Fruit fly (Drosophila melanogaster) whole organism, prepupa: ENCODE results near the gene CG3285.

Experiments used
- Blimp-1 ChIP-seq: fragments of 200-800 bp; sonication (Bioruptor generic); optimal IDR thresholded peaks from 3 replicates; lab custom pipeline; 2017; ENCODE audit warnings: missing biosample characterization, missing genetic modification characterization, mild to moderate bottlenecking, moderate library complexity, missing genetic modification reagents
- CG10669 ChIP-seq: fragments of 200-800 bp; sonication (Bioruptor generic); optimal IDR thresholded peaks from 3 replicates; lab custom pipeline; 2018; ENCODE audit warnings: missing biosample characterization, mild to moderate bottlenecking, missing genetic modification characterization, moderate library complexity
- CG11294 ChIP-seq: fragments of 200-800 bp; sonication (Bioruptor generic); IDR thresholded peaks from 2 replicates; pipeline ENCODE4 v1.3.6; 2022; ENCODE audit warnings: missing biosample characterization, missing genetic modification characterization
- CG15336 ChIP-seq: fragments of 200-800 bp; sonication (Bioruptor generic); IDR thresholded peaks from 2 replicates; pipeline ENCODE4 v1.3.6; 2022; ENCODE audit warnings: missing biosample characterization, missing genetic modification characterization
- CG1621 ChIP-seq: fragments of 200-800 bp; sonication (Bioruptor generic); optimal IDR thresholded peaks from 3 replicates; lab custom pipeline; 2018; ENCODE audit warnings: missing biosample characterization, mild to moderate bottlenecking, missing genetic modification characterization
- CG16779 ChIP-seq: fragments of 200-800 bp; sonication (Bioruptor generic); optimal IDR thresholded peaks from 3 replicates; lab custom pipeline; 2017; ENCODE audit warnings: missing biosample characterization, mild to moderate bottlenecking, missing genetic modification characterization
- CG3032 ChIP-seq: fragments of 200-800 bp; optimal IDR thresholded peaks from 2 replicates; lab custom pipeline; 2019; ENCODE audit warnings: missing biosample characterization, mild to moderate bottlenecking, missing genetic modification characterization, moderate library complexity
- CG32006 ChIP-seq: fragments of 200-800 bp; sonication (Bioruptor generic); optimal IDR thresholded peaks from 3 replicates; lab custom pipeline; 2017; ENCODE audit warnings: missing biosample characterization, mild to moderate bottlenecking, missing genetic modification characterization
- CG3919 ChIP-seq: fragments of 200-800 bp; sonication (Bioruptor generic); optimal IDR thresholded peaks from 3 replicates; lab custom pipeline; 2016; ENCODE audit warnings: missing biosample characterization, missing genetic modification characterization
- CG4318 ChIP-seq: fragments of 200-800 bp; sonication (Bioruptor generic); optimal IDR thresholded peaks from 3 replicates; lab custom pipeline; 2017; ENCODE audit warnings: missing biosample characterization, mild to moderate bottlenecking, missing genetic modification characterization
- CG6163 ChIP-seq: fragments of 200-800 bp; sonication (Bioruptor generic); IDR thresholded peaks from 3 replicates; pipeline ENCODE4 v1.3.6; 2022; ENCODE audit warnings: missing biosample characterization, missing genetic modification characterization
- CG6276 ChIP-seq: fragments of 200-800 bp; sonication (Bioruptor generic); optimal IDR thresholded peaks from 2 replicates; lab custom pipeline; 2017; ENCODE audit warnings: missing biosample characterization, mild to moderate bottlenecking, missing genetic modification characterization
- CG6792 ChIP-seq: fragments of 200-800 bp; sonication (Bioruptor generic); optimal IDR thresholded peaks from 3 replicates; lab custom pipeline; 2016; ENCODE audit warnings: missing biosample characterization, missing genetic modification characterization
- CG6854 ChIP-seq: fragments of 200-800 bp; sonication (Bioruptor generic); optimal IDR thresholded peaks from 2 replicates; lab custom pipeline; 2017; ENCODE audit warnings: missing biosample characterization, mild to moderate bottlenecking, missing genetic modification characterization
- CG7368 ChIP-seq: fragments of 200-800 bp; sonication (Bioruptor generic); optimal IDR thresholded peaks from 3 replicates; lab custom pipeline; 2016; ENCODE audit warnings: missing biosample characterization, missing genetic modification characterization
- CG8119 ChIP-seq: fragments of 200-800 bp; sonication (Bioruptor generic); IDR thresholded peaks from 3 replicates; pipeline ENCODE4 v1.3.6; 2022; ENCODE audit warnings: missing biosample characterization, missing genetic modification characterization
- CG9139 ChIP-seq: fragments of 200-800 bp; sonication (Bioruptor generic); optimal IDR thresholded peaks from 3 replicates; lab custom pipeline; 2017; ENCODE audit warnings: missing biosample characterization, mild to moderate bottlenecking, missing genetic modification characterization
- Eip75B ChIP-seq: fragments of 200-800 bp; sonication (Bioruptor generic); optimal IDR thresholded peaks from 3 replicates; lab custom pipeline; 2016; ENCODE audit warnings: missing biosample characterization, missing genetic modification characterization
- Eip78C ChIP-seq: fragments of 200-800 bp; sonication (Bioruptor generic); peaks from one replicate; lab custom pipeline; 2016; ENCODE audit warnings: missing biosample characterization, missing genetic modification characterization
- Eip93F ChIP-seq: fragments of 200-800 bp; sonication (Bioruptor generic); optimal IDR thresholded peaks from 2 replicates; lab custom pipeline; 2016; ENCODE audit warnings: missing biosample characterization, mild to moderate bottlenecking, missing genetic modification characterization
- Ets96B ChIP-seq: fragments of 200-800 bp; optimal IDR thresholded peaks from 2 replicates; lab custom pipeline; 2019; ENCODE audit warnings: missing biosample characterization, mild to moderate bottlenecking, missing genetic modification characterization, moderate library complexity
- Gug ChIP-seq: fragments of 200-800 bp; sonication (Bioruptor generic); IDR thresholded peaks from 2 replicates; pipeline ENCODE4 v1.3.6; 2022; ENCODE audit warnings: missing biosample characterization, missing genetic modification characterization
- Hr38 ChIP-seq: sonication (Bioruptor generic); optimal IDR thresholded peaks from 2 replicates; lab custom pipeline; 2016; ENCODE audit warnings: missing biosample characterization, missing genetic modification characterization
- Hr39 ChIP-seq: fragments of 200-800 bp; sonication (Bioruptor generic); optimal IDR thresholded peaks from 2 replicates; lab custom pipeline; 2016; ENCODE audit warnings: missing biosample characterization, missing genetic modification characterization
- Hr4 ChIP-seq: fragments of 200-800 bp; sonication (Bioruptor generic); optimal IDR thresholded peaks from 3 replicates; lab custom pipeline; 2016; ENCODE audit warnings: missing biosample characterization, missing genetic modification characterization
- Lpt ChIP-seq: fragments of 200-800 bp; sonication (Bioruptor generic); optimal IDR thresholded peaks from 3 replicates; lab custom pipeline; 2016; ENCODE audit warnings: missing biosample characterization, missing genetic modification characterization
- Met ChIP-seq: fragments of 200-800 bp; sonication (Bioruptor generic); optimal IDR thresholded peaks from 3 replicates; lab custom pipeline; 2016; ENCODE audit warnings: missing biosample characterization, missing genetic modification characterization
- OdsH ChIP-seq: fragments of 200-800 bp; sonication (Bioruptor generic); optimal IDR thresholded peaks from 3 replicates; lab custom pipeline; 2016; ENCODE audit warnings: missing biosample characterization, missing genetic modification characterization
- Smox ChIP-seq: fragments of 200-800 bp; sonication (Bioruptor generic); optimal IDR thresholded peaks from 3 replicates; lab custom pipeline; 2016; ENCODE audit warnings: missing biosample characterization, missing genetic modification characterization
- Sox102F ChIP-seq: fragments of 200-800 bp; sonication (Bioruptor generic); optimal IDR thresholded peaks from 2 replicates; lab custom pipeline; 2016; ENCODE audit warnings: missing biosample characterization, mild to moderate bottlenecking, missing genetic modification characterization
- Sox14 ChIP-seq: fragments of 200-800 bp; sonication (Bioruptor generic); optimal IDR thresholded peaks from 3 replicates; lab custom pipeline; 2016; ENCODE audit warnings: missing biosample characterization, missing genetic modification characterization
- Sox15 ChIP-seq: fragments of 200-800 bp; sonication (Bioruptor generic); optimal IDR thresholded peaks from 3 replicates; lab custom pipeline; 2016; ENCODE audit warnings: missing biosample characterization, missing genetic modification characterization
- acj6 ChIP-seq: fragments of 200-800 bp; sonication (Bioruptor generic); optimal IDR thresholded peaks from 3 replicates; lab custom pipeline; 2016; ENCODE audit warnings: missing biosample characterization, missing genetic modification characterization
- cyc ChIP-seq: fragments of 200-800 bp; sonication (Bioruptor generic); optimal IDR thresholded peaks from 3 replicates; lab custom pipeline; 2016; ENCODE audit warnings: missing biosample characterization, missing genetic modification characterization
- dac ChIP-seq: fragments of 200-800 bp; sonication (Bioruptor generic); optimal IDR thresholded peaks from 2 replicates; lab custom pipeline; 2017; ENCODE audit warnings: missing biosample characterization, mild to moderate bottlenecking, missing genetic modification characterization
- dsx ChIP-seq: fragments of 200-800 bp; optimal IDR thresholded peaks from 3 replicates; lab custom pipeline; 2019; ENCODE audit warnings: missing biosample characterization, mild to moderate bottlenecking, missing genetic modification characterization, moderate library complexity; ENCODE audit not compliant: poor library complexity, severe bottlenecking
- esn ChIP-seq: fragments of 200-800 bp; sonication (Bioruptor generic); optimal IDR thresholded peaks from 2 replicates; lab custom pipeline; 2016; ENCODE audit warnings: missing biosample characterization, mild to moderate bottlenecking, missing genetic modification characterization, moderate library complexity
- fd59A ChIP-seq: fragments of 200-800 bp; sonication (Bioruptor generic); optimal IDR thresholded peaks from 2 replicates; lab custom pipeline; 2017; ENCODE audit warnings: missing biosample characterization, mild to moderate bottlenecking, missing genetic modification characterization, missing genetic modification reagents
- fd85E ChIP-seq: fragments of 200-800 bp; sonication (Bioruptor generic); optimal IDR thresholded peaks from 3 replicates; lab custom pipeline; 2016; ENCODE audit warnings: missing biosample characterization, missing genetic modification characterization
- fkh ChIP-seq: fragments of 200-800 bp; sonication (Bioruptor generic); optimal IDR thresholded peaks from 3 replicates; lab custom pipeline; 2017; ENCODE audit warnings: missing biosample characterization, mild to moderate bottlenecking, missing genetic modification characterization, moderate library complexity
- lz ChIP-seq: fragments of 200-800 bp; sonication (Bioruptor generic); optimal IDR thresholded peaks from 3 replicates; lab custom pipeline; 2016; ENCODE audit warnings: missing biosample characterization, missing genetic modification characterization
- net ChIP-seq: fragments of 200-800 bp; sonication (Bioruptor generic); optimal IDR thresholded peaks from 3 replicates; lab custom pipeline; 2016; ENCODE audit warnings: missing biosample characterization, missing genetic modification characterization
- pdm3 ChIP-seq: fragments of 200-800 bp; sonication (Bioruptor generic); optimal IDR thresholded peaks from 3 replicates; lab custom pipeline; 2016; ENCODE audit warnings: missing biosample characterization, missing genetic modification characterization
- salr ChIP-seq, 2 experiments: fragments of 200-800 bp; sonication (Bioruptor generic); optimal IDR thresholded peaks; 3 replicates each; lab custom pipeline; 2016 to 2018; ENCODE audit warnings: missing biosample characterization in 2 of 2, missing genetic modification characterization in 2 of 2, mild to moderate bottlenecking in 1 of 2
- spab ChIP-seq: fragments of 200-800 bp; sonication (Bioruptor generic); optimal IDR thresholded peaks from 2 replicates; lab custom pipeline; 2017; ENCODE audit warnings: missing biosample characterization, mild to moderate bottlenecking, missing genetic modification characterization, missing genetic modification reagents
- ss ChIP-seq, 2 experiments: fragments of 200-800 bp; sonication (Bioruptor generic); optimal IDR thresholded peaks; 2 replicates in 1 of 2; 3 replicates in 1 of 2; lab custom pipeline; 2017 to 2018; ENCODE audit warnings: mild to moderate bottlenecking in 2 of 2, missing biosample characterization in 2 of 2, missing genetic modification characterization in 2 of 2, moderate library complexity in 1 of 2
- svp ChIP-seq: fragments of 200-800 bp; sonication (Bioruptor generic); peaks from one replicate; lab custom pipeline; 2016; ENCODE audit warnings: missing biosample characterization, missing genetic modification characterization
- vri ChIP-seq: fragments of 200-800 bp; sonication (Bioruptor generic); optimal IDR thresholded peaks from 3 replicates; lab custom pipeline; 2016; ENCODE audit warnings: missing biosample characterization, mild to moderate bottlenecking, missing genetic modification characterization

CG3285 gene

DNA sequence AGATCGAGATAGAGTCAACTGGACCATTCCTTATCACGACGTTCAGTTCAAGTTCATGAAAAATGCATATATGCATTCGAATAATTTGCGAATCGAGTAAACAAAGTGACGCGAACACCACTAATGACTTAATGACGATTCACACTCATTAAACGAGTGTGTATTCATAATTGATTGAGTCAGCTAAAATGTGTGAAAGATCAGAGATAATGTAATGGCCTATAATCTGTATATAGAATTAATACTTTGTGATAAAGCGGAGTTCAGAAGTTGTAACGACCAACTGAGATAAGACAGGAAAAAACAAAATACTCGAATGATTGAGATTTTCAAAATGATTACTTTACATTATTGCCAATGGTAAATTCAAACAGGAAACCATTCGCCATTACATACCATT, 39.1 kb downstream of the CG3285 start:
- TF ChIP-seq svp (peak; percentile 97), CG10669 (GFP tag; lab: Kevin White, UChicago) (no peak)

DNA sequence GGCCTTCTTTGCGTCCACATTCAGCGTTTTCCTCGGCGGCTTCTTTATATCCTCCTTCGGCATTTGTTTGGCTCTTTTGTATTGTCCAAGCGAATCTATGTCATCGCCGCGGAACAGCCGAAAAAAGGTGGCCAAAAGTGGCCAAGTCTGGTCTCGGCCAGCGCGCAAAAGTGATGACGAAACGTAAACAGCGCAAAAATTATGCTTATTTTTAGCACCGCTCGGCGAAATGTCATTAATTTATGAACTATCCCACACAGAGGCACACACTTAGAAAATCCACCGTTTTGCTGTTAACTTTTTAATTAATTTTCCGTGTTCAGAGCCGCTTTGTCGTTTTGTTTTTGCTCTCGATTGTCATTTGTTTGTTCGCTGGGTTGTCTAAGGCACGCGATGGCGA, 40.2 kb downstream of the CG3285 start:
- TF ChIP-seq acj6 (GFP tag; lab: Kevin White, UChicago) (no peak), Hr4 (GFP tag; lab: Kevin White, UChicago) (no peak)

DNA sequence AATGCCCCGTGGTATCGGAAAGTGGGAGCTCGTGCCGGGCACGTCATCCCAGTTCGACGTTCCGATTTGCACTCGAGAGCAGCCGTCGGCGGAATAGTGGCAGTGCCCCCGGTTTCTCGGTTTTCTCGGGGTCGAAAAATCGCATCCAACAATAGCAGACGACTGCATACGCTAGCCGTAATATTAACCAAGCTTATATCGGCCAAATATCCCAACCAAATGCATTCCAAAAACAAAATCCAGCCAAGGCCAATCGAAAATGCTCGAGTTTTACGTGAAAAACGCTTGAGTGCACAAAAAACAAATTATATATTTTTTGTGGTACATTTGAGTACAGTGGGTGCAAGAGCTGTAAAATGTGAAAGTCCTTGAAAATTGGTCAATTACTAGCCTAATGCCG, 40.6 kb downstream of the CG3285 start:
- TF ChIP-seq cyc (GFP tag; lab: Kevin White, UChicago): no peak
- peak; percentile 78 for TF ChIP-seq CG32006 (GFP tag; lab: Kevin White, UChicago)
- peak; percentile 59 for TF ChIP-seq CG15336 (GFP tag; lab: Robert Waterston, UW)
- no peak for TF ChIP-seq acj6 (GFP tag; lab: Kevin White, UChicago)
- no peak for TF ChIP-seq vri (GFP tag; lab: Kevin White, UChicago)
- no peak for TF ChIP-seq CG6792 (GFP tag; lab: Kevin White, UChicago)
- TF ChIP-seq Hr39 (GFP tag; lab: Kevin White, UChicago): no peak
- TF ChIP-seq CG8119 (GFP tag; lab: Robert Waterston, UW): peak; percentile 60; the same call in 1 of the 3 replicates
- TF ChIP-seq CG1621: no peak
- TF ChIP-seq esn (GFP tag; lab: Kevin White, UChicago): no peak
- peak; percentile 62 for TF ChIP-seq CG6163 (GFP tag; lab: Robert Waterston, UW)
- no peak for TF ChIP-seq CG7368 (GFP tag; lab: Kevin White, UChicago)
- TF ChIP-seq fd85E: no peak
- TF ChIP-seq CG9139 (GFP tag; lab: Kevin White, UChicago): no peak
- peak; percentile 51 for TF ChIP-seq dac (GFP tag; lab: Kevin White, UChicago)
- peak; percentile 53; the same call in 1 of the 2 replicates for TF ChIP-seq CG11294 (GFP tag; lab: Robert Waterston, UW)
- no peak for TF ChIP-seq salr (GFP tag; optimal IDR thresholded peaks at IDR 0.05; lab: Kevin White, UChicago)
- no peak for TF ChIP-seq Lpt (GFP tag; lab: Kevin White, UChicago)
- TF ChIP-seq Eip75B (GFP tag; lab: Kevin White, UChicago): peak; percentile 0
- TF ChIP-seq CG3919 (GFP tag; lab: Kevin White, UChicago): no peak
- peak; percentile 24 for TF ChIP-seq CG16779 (tag; lab: Kevin White, UChicago)
- TF ChIP-seq Eip93F: no peak
- peak; percentile 32 for TF ChIP-seq CG4318 (GFP tag; lab: Kevin White, UChicago)
- TF ChIP-seq fkh (GFP tag; lab: Kevin White, UChicago): no peak
- no peak for TF ChIP-seq pdm3 (GFP tag; lab: Kevin White, UChicago)
- peak; percentile 20 for TF ChIP-seq Ets96B (tag; lab: Kevin White, UChicago)
- TF ChIP-seq CG3032: no peak
- no peak for TF ChIP-seq Smox (GFP tag; lab: Kevin White, UChicago)
- TF ChIP-seq svp: peak; percentile 19
- TF ChIP-seq Hr38: no peak
- TF ChIP-seq Sox15 (GFP tag; lab: Kevin White, UChicago): no peak
- TF ChIP-seq Blimp-1 (GFP tag; lab: Kevin White, UChicago): no peak
- no peak for TF ChIP-seq dsx (GFP tag; lab: Kevin White, UChicago)
- peak; percentile 12 for TF ChIP-seq fd59A
- TF ChIP-seq CG10669 (GFP tag; lab: Kevin White, UChicago): peak; percentile 29
- TF ChIP-seq Sox14 (GFP tag; lab: Kevin White, UChicago): no peak
- TF ChIP-seq Eip78C (GFP tag; lab: Kevin White, UChicago): peak; percentile 38
- no peak for TF ChIP-seq Sox102F (GFP tag; lab: Kevin White, UChicago)
- no peak for TF ChIP-seq OdsH (GFP tag; lab: Kevin White, UChicago)
- TF ChIP-seq ss (GFP tag; optimal IDR thresholded peaks at IDR 0.05; lab: Kevin White, UChicago): no peak
- no peak for TF ChIP-seq spab (GFP tag; lab: Kevin White, UChicago)
- TF ChIP-seq Met (GFP tag; lab: Kevin White, UChicago): no peak
- TF ChIP-seq CG6276 (GFP tag; lab: Kevin White, UChicago): peak; percentile 37
- TF ChIP-seq net (GFP tag; lab: Kevin White, UChicago): no peak
- peak; percentile 68 for TF ChIP-seq Gug (GFP tag; lab: Robert Waterston, UW)
- no peak for TF ChIP-seq CG6854 (GFP tag; lab: Kevin White, UChicago)
- no peak for TF ChIP-seq lz (GFP tag; lab: Kevin White, UChicago)
